Fruit fly (Drosophila melanogaster): ENCODE results near the gene Sirt7.

The Sirt7 gene

DNA sequence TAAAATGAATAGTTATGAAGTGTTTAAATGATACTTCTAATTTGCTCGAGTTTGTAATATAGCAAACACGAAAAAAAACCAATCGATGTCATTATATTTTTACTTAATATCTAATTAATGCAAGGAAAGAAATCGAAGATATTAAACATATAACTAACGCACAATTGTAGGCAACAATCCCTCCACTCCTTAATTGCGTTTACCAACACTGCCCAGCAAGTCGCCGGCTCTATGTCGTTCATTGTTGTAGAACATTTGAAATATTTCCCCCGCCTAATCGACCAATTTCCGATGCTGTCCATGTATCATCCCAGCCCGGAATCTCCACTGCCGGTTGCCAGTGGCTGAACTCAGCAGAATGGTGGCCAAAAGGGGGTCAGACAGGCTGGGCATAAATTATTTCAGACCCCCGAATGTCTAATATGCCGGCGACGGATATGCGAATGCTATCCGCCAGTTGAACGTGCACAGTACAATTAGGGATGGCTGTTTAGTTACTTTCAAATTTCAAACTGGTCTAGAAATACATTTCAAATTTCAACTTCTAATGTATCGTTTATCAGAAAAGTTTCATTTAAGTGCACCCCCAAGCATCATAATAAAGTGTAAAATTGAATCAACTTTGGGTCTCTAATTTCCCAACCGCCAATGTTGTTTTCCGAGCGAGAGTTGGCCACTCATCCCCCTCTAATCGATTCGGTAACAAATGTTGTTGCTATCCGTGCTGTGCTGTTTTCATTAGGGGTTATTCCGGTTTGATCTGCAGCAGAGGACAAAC is 12.9 kb downstream of the Sirt7 start (continued):
- TF ChIP-seq CG12071 (GFP tag; optimal IDR thresholded peaks at IDR 0.05) (peak; percentile 31), jigr1 (GFP tag; IDR thresholded peaks at IDR 0.05) (no peak), dmrt99B (tag; optimal IDR thresholded peaks at IDR 0.05) (peak; percentile 61), insv (GFP tag; optimal IDR thresholded peaks at IDR 0.05) (no peak), trem (tag; optimal IDR thresholded peaks at IDR 0.05) (no peak), CG1832 (GFP tag; optimal IDR thresholded peaks at IDR 0.05) (no peak), CG9727 (GFP tag; optimal IDR thresholded peaks at IDR 0.05) (peak; percentile 57), CG7963 (GFP tag; IDR thresholded peaks at IDR 0.05; ENCODE audit: partially characterized antibody) (no peak), btn (GFP tag; optimal IDR thresholded peaks at IDR 0.05) (no peak), CG34224 (GFP tag; IDR thresholded peaks at IDR 0.05; ENCODE audit: partially characterized antibody) (no peak), TFAM (GFP tag; optimal IDR thresholded peaks at IDR 0.05) (no peak), CG10565 (GFP tag; optimal IDR thresholded peaks at IDR 0.05) (no peak), Six4 (GFP tag; optimal IDR thresholded peaks at IDR 0.05) (no peak), sna (GFP tag; IDR thresholded peaks at IDR 0.05; ENCODE audit: partially characterized antibody) (no peak), Max (GFP tag; optimal IDR thresholded peaks at IDR 0.05) (no peak), pb (GFP tag; optimal IDR thresholded peaks at IDR 0.05) (peak; percentile 40), Mrtf (GFP tag; IDR thresholded peaks at IDR 0.05) (no peak), CG4360 (GFP tag; IDR thresholded peaks at IDR 0.05) (no peak), usp (GFP tag; optimal IDR thresholded peaks at IDR 0.05) (no peak), Fer2 (tag; optimal IDR thresholded peaks at IDR 0.05) (no peak), CG3065 (GFP tag; optimal IDR thresholded peaks at IDR 0.05) (no peak), CG7928 (GFP tag; optimal IDR thresholded peaks at IDR 0.05) (no peak), Dbx (GFP tag; IDR thresholded peaks at IDR 0.05) (peak; percentile 74), fd3F (GFP tag; optimal IDR thresholded peaks at IDR 0.05) (peak; percentile 20), CG3838 (GFP tag; optimal IDR thresholded peaks at IDR 0.05) (no peak), sd (tag; optimal IDR thresholded peaks at IDR 0.05) (no peak), grau (tag; optimal IDR thresholded peaks at IDR 0.05) (peak; percentile 49), Ets65A (GFP tag) (no peak), Xrp1 (GFP tag; IDR thresholded peaks at IDR 0.05) (peak; percentile 62), CG11456 (GFP tag; IDR thresholded peaks at IDR 0.05) (no peak), Lim3 (GFP tag; IDR thresholded peaks at IDR 0.05) (no peak), bbx (GFP tag; IDR thresholded peaks at IDR 0.05; ENCODE audit: partially characterized antibody) (no peak), h (optimal IDR thresholded peaks at IDR 0.05) (no peak), onecut (GFP tag; IDR thresholded peaks at IDR 0.05) (peak; percentile 53), CG8290 (GFP tag; optimal IDR thresholded peaks at IDR 0.05) (no peak), CG8290 (tag; optimal IDR thresholded peaks at IDR 0.05) (peak in 1 of 2 experiments; percentile 75), az2 (GFP tag; optimal IDR thresholded peaks at IDR 0.05) (no peak), CG6813 (GFP tag; optimal IDR thresholded peaks at IDR 0.05) (peak; percentile 38), gcm2 (GFP tag; optimal IDR thresholded peaks at IDR 0.05) (no peak), zf30C (GFP tag; optimal IDR thresholded peaks at IDR 0.05) (no peak), CG13894 (tag; optimal IDR thresholded peaks at IDR 0.05) (peak; percentile 32), CG8089 (GFP tag; optimal IDR thresholded peaks at IDR 0.05) (no peak), CG30020 (tag; optimal IDR thresholded peaks at IDR 0.05) (no peak), Tbp (GFP tag; optimal IDR thresholded peaks at IDR 0.05) (no peak), CG3995 (GFP tag; optimal IDR thresholded peaks at IDR 0.05) (no peak), gcm (GFP tag; optimal IDR thresholded peaks at IDR 0.05) (peak; percentile 18), CHES-1-like (GFP tag; optimal IDR thresholded peaks at IDR 0.05) (peak; percentile 25), unc-4 (GFP tag; IDR thresholded peaks at IDR 0.05; ENCODE audit: partially characterized antibody) (no peak), trh (GFP tag; optimal IDR thresholded peaks at IDR 0.05) (no peak), D19A (tag; optimal IDR thresholded peaks at IDR 0.05) (peak; percentile 37), CG3163 (GFP tag; optimal IDR thresholded peaks at IDR 0.05) (no peak)

All from whole organism, embryonic.